Fruit fly (Drosophila melanogaster) whole organism, prepupa: ENCODE results near the gene wrd.

Source experiments
- Blimp-1 ChIP-seq: fragments of 200-800 bp; sonication (Bioruptor generic); optimal IDR thresholded peaks from 3 replicates; lab custom pipeline; 2017; ENCODE audit warnings: missing biosample characterization, missing genetic modification characterization, mild to moderate bottlenecking, moderate library complexity, missing genetic modification reagents
- CG10631 ChIP-seq: fragments of 200-800 bp; sonication (Bioruptor generic); optimal IDR thresholded peaks from 2 replicates; lab custom pipeline; 2016; ENCODE audit warnings: missing biosample characterization, missing genetic modification characterization
- CG10669 ChIP-seq: fragments of 200-800 bp; sonication (Bioruptor generic); optimal IDR thresholded peaks from 3 replicates; lab custom pipeline; 2018; ENCODE audit warnings: missing biosample characterization, mild to moderate bottlenecking, missing genetic modification characterization, moderate library complexity
- CG11294 ChIP-seq: fragments of 200-800 bp; sonication (Bioruptor generic); IDR thresholded peaks from 2 replicates; pipeline ENCODE4 v1.3.6; 2022; ENCODE audit warnings: missing biosample characterization, missing genetic modification characterization
- CG11762 ChIP-seq: fragments of 200-800 bp; sonication (Bioruptor generic); optimal IDR thresholded peaks from 3 replicates; lab custom pipeline; 2016; ENCODE audit warnings: missing biosample characterization, missing genetic modification characterization; ENCODE audit not compliant: insufficient read depth
- CG11902 ChIP-seq: fragments of 200-800 bp; sonication (Bioruptor generic); optimal IDR thresholded peaks from 3 replicates; lab custom pipeline; 2016; ENCODE audit warnings: missing biosample characterization, missing genetic modification characterization
- CG15336 ChIP-seq: fragments of 200-800 bp; sonication (Bioruptor generic); IDR thresholded peaks from 2 replicates; pipeline ENCODE4 v1.3.6; 2022; ENCODE audit warnings: missing biosample characterization, missing genetic modification characterization
- CG16779 ChIP-seq: fragments of 200-800 bp; sonication (Bioruptor generic); optimal IDR thresholded peaks from 3 replicates; lab custom pipeline; 2017; ENCODE audit warnings: missing biosample characterization, mild to moderate bottlenecking, missing genetic modification characterization
- CG3032 ChIP-seq: fragments of 200-800 bp; optimal IDR thresholded peaks from 2 replicates; lab custom pipeline; 2019; ENCODE audit warnings: missing biosample characterization, mild to moderate bottlenecking, missing genetic modification characterization, moderate library complexity
- CG31627 ChIP-seq: fragments of 200-800 bp; sonication (Bioruptor generic); optimal IDR thresholded peaks from 3 replicates; lab custom pipeline; 2016; ENCODE audit warnings: missing biosample characterization, missing genetic modification characterization
- CG34406 ChIP-seq: fragments of 200-800 bp; sonication (Bioruptor generic); optimal IDR thresholded peaks from 3 replicates; lab custom pipeline; 2016; ENCODE audit warnings: missing biosample characterization, missing genetic modification characterization
- CG3919 ChIP-seq: fragments of 200-800 bp; sonication (Bioruptor generic); optimal IDR thresholded peaks from 3 replicates; lab custom pipeline; 2016; ENCODE audit warnings: missing biosample characterization, missing genetic modification characterization
- CG4318 ChIP-seq: fragments of 200-800 bp; sonication (Bioruptor generic); optimal IDR thresholded peaks from 3 replicates; lab custom pipeline; 2017; ENCODE audit warnings: missing biosample characterization, mild to moderate bottlenecking, missing genetic modification characterization
- CG6163 ChIP-seq: fragments of 200-800 bp; sonication (Bioruptor generic); IDR thresholded peaks from 3 replicates; pipeline ENCODE4 v1.3.6; 2022; ENCODE audit warnings: missing biosample characterization, missing genetic modification characterization
- CG6276 ChIP-seq: fragments of 200-800 bp; sonication (Bioruptor generic); optimal IDR thresholded peaks from 2 replicates; lab custom pipeline; 2017; ENCODE audit warnings: missing biosample characterization, mild to moderate bottlenecking, missing genetic modification characterization
- CG6792 ChIP-seq: fragments of 200-800 bp; sonication (Bioruptor generic); optimal IDR thresholded peaks from 3 replicates; lab custom pipeline; 2016; ENCODE audit warnings: missing biosample characterization, missing genetic modification characterization
- CG6854 ChIP-seq: fragments of 200-800 bp; sonication (Bioruptor generic); optimal IDR thresholded peaks from 2 replicates; lab custom pipeline; 2017; ENCODE audit warnings: missing biosample characterization, mild to moderate bottlenecking, missing genetic modification characterization
- CG7368 ChIP-seq: fragments of 200-800 bp; sonication (Bioruptor generic); optimal IDR thresholded peaks from 3 replicates; lab custom pipeline; 2016; ENCODE audit warnings: missing biosample characterization, missing genetic modification characterization
- CG8119 ChIP-seq: fragments of 200-800 bp; sonication (Bioruptor generic); IDR thresholded peaks from 3 replicates; pipeline ENCODE4 v1.3.6; 2022; ENCODE audit warnings: missing biosample characterization, missing genetic modification characterization
- CG8319 ChIP-seq: fragments of 200-800 bp; sonication (Bioruptor generic); optimal IDR thresholded peaks from 3 replicates; lab custom pipeline; 2016; ENCODE audit warnings: missing biosample characterization, missing genetic modification characterization
- CG8632 ChIP-seq: fragments of 200-800 bp; sonication (Bioruptor generic); optimal IDR thresholded peaks from 3 replicates; lab custom pipeline; 2016; ENCODE audit warnings: missing biosample characterization, missing genetic modification characterization
- CG9139 ChIP-seq: fragments of 200-800 bp; sonication (Bioruptor generic); optimal IDR thresholded peaks from 3 replicates; lab custom pipeline; 2017; ENCODE audit warnings: missing biosample characterization, mild to moderate bottlenecking, missing genetic modification characterization
- Eip75B ChIP-seq: fragments of 200-800 bp; sonication (Bioruptor generic); optimal IDR thresholded peaks from 3 replicates; lab custom pipeline; 2016; ENCODE audit warnings: missing biosample characterization, missing genetic modification characterization
- Eip78C ChIP-seq: fragments of 200-800 bp; sonication (Bioruptor generic); peaks from one replicate; lab custom pipeline; 2016; ENCODE audit warnings: missing biosample characterization, missing genetic modification characterization
- Eip93F ChIP-seq: fragments of 200-800 bp; sonication (Bioruptor generic); optimal IDR thresholded peaks from 2 replicates; lab custom pipeline; 2016; ENCODE audit warnings: missing biosample characterization, mild to moderate bottlenecking, missing genetic modification characterization
- Ets21C ChIP-seq: fragments of 200-800 bp; sonication (Bioruptor generic); optimal IDR thresholded peaks from 3 replicates; lab custom pipeline; 2016; ENCODE audit warnings: missing biosample characterization, missing genetic modification characterization
- Ets96B ChIP-seq: fragments of 200-800 bp; optimal IDR thresholded peaks from 2 replicates; lab custom pipeline; 2019; ENCODE audit warnings: missing biosample characterization, mild to moderate bottlenecking, missing genetic modification characterization, moderate library complexity
- Hr39 ChIP-seq: fragments of 200-800 bp; sonication (Bioruptor generic); optimal IDR thresholded peaks from 2 replicates; lab custom pipeline; 2016; ENCODE audit warnings: missing biosample characterization, missing genetic modification characterization
- Hr4 ChIP-seq: fragments of 200-800 bp; sonication (Bioruptor generic); optimal IDR thresholded peaks from 3 replicates; lab custom pipeline; 2016; ENCODE audit warnings: missing biosample characterization, missing genetic modification characterization
- Lpt ChIP-seq: fragments of 200-800 bp; sonication (Bioruptor generic); optimal IDR thresholded peaks from 3 replicates; lab custom pipeline; 2016; ENCODE audit warnings: missing biosample characterization, missing genetic modification characterization
- Met ChIP-seq: fragments of 200-800 bp; sonication (Bioruptor generic); optimal IDR thresholded peaks from 3 replicates; lab custom pipeline; 2016; ENCODE audit warnings: missing biosample characterization, missing genetic modification characterization
- OdsH ChIP-seq: fragments of 200-800 bp; sonication (Bioruptor generic); optimal IDR thresholded peaks from 3 replicates; lab custom pipeline; 2016; ENCODE audit warnings: missing biosample characterization, missing genetic modification characterization
- Smox ChIP-seq: fragments of 200-800 bp; sonication (Bioruptor generic); optimal IDR thresholded peaks from 3 replicates; lab custom pipeline; 2016; ENCODE audit warnings: missing biosample characterization, missing genetic modification characterization
- Sox15 ChIP-seq: fragments of 200-800 bp; sonication (Bioruptor generic); optimal IDR thresholded peaks from 3 replicates; lab custom pipeline; 2016; ENCODE audit warnings: missing biosample characterization, missing genetic modification characterization
- acj6 ChIP-seq: fragments of 200-800 bp; sonication (Bioruptor generic); optimal IDR thresholded peaks from 3 replicates; lab custom pipeline; 2016; ENCODE audit warnings: missing biosample characterization, missing genetic modification characterization
- cyc ChIP-seq: fragments of 200-800 bp; sonication (Bioruptor generic); optimal IDR thresholded peaks from 3 replicates; lab custom pipeline; 2016; ENCODE audit warnings: missing biosample characterization, missing genetic modification characterization
- dac ChIP-seq: fragments of 200-800 bp; sonication (Bioruptor generic); optimal IDR thresholded peaks from 2 replicates; lab custom pipeline; 2017; ENCODE audit warnings: missing biosample characterization, mild to moderate bottlenecking, missing genetic modification characterization
- dsx ChIP-seq: fragments of 200-800 bp; optimal IDR thresholded peaks from 3 replicates; lab custom pipeline; 2019; ENCODE audit warnings: missing biosample characterization, mild to moderate bottlenecking, missing genetic modification characterization, moderate library complexity; ENCODE audit not compliant: poor library complexity, severe bottlenecking
- esn ChIP-seq: fragments of 200-800 bp; sonication (Bioruptor generic); optimal IDR thresholded peaks from 2 replicates; lab custom pipeline; 2016; ENCODE audit warnings: missing biosample characterization, mild to moderate bottlenecking, missing genetic modification characterization, moderate library complexity
- fd59A ChIP-seq: fragments of 200-800 bp; sonication (Bioruptor generic); optimal IDR thresholded peaks from 2 replicates; lab custom pipeline; 2017; ENCODE audit warnings: missing biosample characterization, mild to moderate bottlenecking, missing genetic modification characterization, missing genetic modification reagents
- fkh ChIP-seq: fragments of 200-800 bp; sonication (Bioruptor generic); optimal IDR thresholded peaks from 3 replicates; lab custom pipeline; 2017; ENCODE audit warnings: missing biosample characterization, mild to moderate bottlenecking, missing genetic modification characterization, moderate library complexity
- lz ChIP-seq: fragments of 200-800 bp; sonication (Bioruptor generic); optimal IDR thresholded peaks from 3 replicates; lab custom pipeline; 2016; ENCODE audit warnings: missing biosample characterization, missing genetic modification characterization
- net ChIP-seq: fragments of 200-800 bp; sonication (Bioruptor generic); optimal IDR thresholded peaks from 3 replicates; lab custom pipeline; 2016; ENCODE audit warnings: missing biosample characterization, missing genetic modification characterization
- pdm3 ChIP-seq: fragments of 200-800 bp; sonication (Bioruptor generic); optimal IDR thresholded peaks from 3 replicates; lab custom pipeline; 2016; ENCODE audit warnings: missing biosample characterization, missing genetic modification characterization
- salr ChIP-seq, 2 experiments: fragments of 200-800 bp; sonication (Bioruptor generic); optimal IDR thresholded peaks; 3 replicates each; lab custom pipeline; 2016 to 2018; ENCODE audit warnings: missing biosample characterization in 2 of 2, missing genetic modification characterization in 2 of 2, mild to moderate bottlenecking in 1 of 2
- spab ChIP-seq: fragments of 200-800 bp; sonication (Bioruptor generic); optimal IDR thresholded peaks from 2 replicates; lab custom pipeline; 2017; ENCODE audit warnings: missing biosample characterization, mild to moderate bottlenecking, missing genetic modification characterization, missing genetic modification reagents
- ss ChIP-seq, 2 experiments: fragments of 200-800 bp; sonication (Bioruptor generic); optimal IDR thresholded peaks; 2 replicates in 1 of 2; 3 replicates in 1 of 2; lab custom pipeline; 2017 to 2018; ENCODE audit warnings: mild to moderate bottlenecking in 2 of 2, missing biosample characterization in 2 of 2, missing genetic modification characterization in 2 of 2, moderate library complexity in 1 of 2
- svp ChIP-seq: fragments of 200-800 bp; sonication (Bioruptor generic); peaks from one replicate; lab custom pipeline; 2016; ENCODE audit warnings: missing biosample characterization, missing genetic modification characterization
- topi ChIP-seq: fragments of 200-800 bp; sonication (Bioruptor generic); optimal IDR thresholded peaks from 3 replicates; lab custom pipeline; 2016; ENCODE audit warnings: missing biosample characterization, missing genetic modification characterization
- vri ChIP-seq: fragments of 200-800 bp; sonication (Bioruptor generic); optimal IDR thresholded peaks from 3 replicates; lab custom pipeline; 2016; ENCODE audit warnings: missing biosample characterization, mild to moderate bottlenecking, missing genetic modification characterization

Gene wrd

DNA sequence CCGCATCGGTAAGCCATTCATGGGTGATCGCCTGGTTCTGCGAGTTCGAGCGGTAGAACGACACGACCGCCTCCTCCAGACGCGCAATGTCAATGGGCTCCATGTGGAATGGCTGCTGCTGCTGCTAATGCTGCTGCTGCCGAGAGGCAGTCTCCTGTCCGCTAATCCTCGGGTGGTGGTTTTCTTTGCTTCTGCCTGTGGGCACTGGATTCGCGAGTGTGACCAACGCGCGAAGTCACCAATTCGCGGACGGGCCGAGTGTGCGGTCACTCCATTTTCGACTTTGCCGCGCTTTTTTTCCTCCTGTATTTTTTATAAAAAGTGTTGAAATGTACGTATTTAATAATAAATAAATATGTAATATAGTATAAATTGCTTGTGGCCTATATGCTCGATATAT lies 15.7 kb downstream of the wrd start, which contains the start of gene cdm:
Gene cdm, minus strand, starts transcription at position 236 of the 400 bp plus-strand sequence.
- TF ChIP-seq esn (peak; percentile 8), fkh (no peak), CG6163 (GFP tag; lab: Robert Waterston, UW) (peak; percentile 19; the same call in 1 of the 3 replicates)
- TF ChIP-seq, all 60 proteins: peak for 2

DNA sequence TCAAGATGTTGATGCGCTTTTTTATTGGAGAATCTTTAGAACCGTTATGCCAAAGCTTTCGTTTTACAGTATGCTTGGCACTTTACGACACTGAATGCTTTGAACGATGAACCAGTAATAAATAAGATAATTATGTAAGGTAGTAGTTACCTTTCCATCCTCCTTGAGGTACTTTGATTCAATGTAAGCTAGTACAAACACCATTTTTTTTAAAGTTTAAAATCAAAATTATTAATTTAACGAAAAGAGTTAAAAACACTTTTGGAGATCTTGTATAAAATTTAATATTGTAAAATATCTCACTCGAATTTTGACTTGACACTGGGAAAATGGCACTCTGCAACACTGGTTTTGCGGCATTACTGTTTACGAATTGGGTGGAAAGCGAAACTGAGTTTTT lies 17.8 kb downstream of the wrd start, which contains the start of the genes Arp5 and CG7208:
Gene Arp5, plus strand, starts transcription at position 114 of the 400 bp plus-strand sequence.
Gene CG7208, minus strand, starts transcription at position 331 of the 400 bp plus-strand sequence.
- no peak for TF ChIP-seq CG6163 (GFP tag; lab: Robert Waterston, UW)
- TF ChIP-seq CG10669 (GFP tag; lab: Kevin White, UChicago), result no peak
- TF ChIP-seq CG4318 (GFP tag; lab: Kevin White, UChicago), result peak; percentile 34
- no peak for TF ChIP-seq CG34406
- TF ChIP-seq Ets96B (tag; lab: Kevin White, UChicago), result peak; percentile 30
- peak; percentile 76 for TF ChIP-seq pdm3 (GFP tag; lab: Kevin White, UChicago)
- TF ChIP-seq Lpt (GFP tag; lab: Kevin White, UChicago), result no peak
- TF ChIP-seq Met (GFP tag; lab: Kevin White, UChicago), result no peak
- no peak for TF ChIP-seq Eip75B (GFP tag; lab: Kevin White, UChicago)
- TF ChIP-seq CG11902 (GFP tag; lab: Kevin White, UChicago), result peak; percentile 14
- no peak for TF ChIP-seq CG10631 (GFP tag; lab: Kevin White, UChicago)
- no peak for TF ChIP-seq CG15336 (GFP tag; lab: Robert Waterston, UW)
- TF ChIP-seq salr (GFP tag; optimal IDR thresholded peaks at IDR 0.05; lab: Kevin White, UChicago), result no peak
- TF ChIP-seq topi (GFP tag; lab: Kevin White, UChicago), result peak; percentile 73
- no peak for TF ChIP-seq net (GFP tag; lab: Kevin White, UChicago)
- TF ChIP-seq fkh, result no peak
- TF ChIP-seq CG11294 (GFP tag; lab: Robert Waterston, UW), result no peak
- peak; percentile 71 for TF ChIP-seq CG31627 (GFP tag; lab: Kevin White, UChicago)
- TF ChIP-seq ss (GFP tag; optimal IDR thresholded peaks at IDR 0.05; lab: Kevin White, UChicago), result no peak
- peak; percentile 51 for TF ChIP-seq Blimp-1 (GFP tag; lab: Kevin White, UChicago)
- no peak for TF ChIP-seq Eip93F
- no peak for TF ChIP-seq CG9139 (GFP tag; lab: Kevin White, UChicago)
- no peak for TF ChIP-seq CG6792 (GFP tag; lab: Kevin White, UChicago)
- no peak for TF ChIP-seq dac (GFP tag; lab: Kevin White, UChicago)
- TF ChIP-seq CG3032 (tag; lab: Kevin White, UChicago), result peak; percentile 48
- peak; percentile 51 for TF ChIP-seq CG8319 (GFP tag; lab: Kevin White, UChicago)
- peak; percentile 69 for TF ChIP-seq acj6 (GFP tag; lab: Kevin White, UChicago)
- TF ChIP-seq dsx, result no peak
- TF ChIP-seq Ets21C (GFP tag; lab: Kevin White, UChicago), result peak; percentile 50
- peak; percentile 36 for TF ChIP-seq CG11762 (GFP tag; lab: Kevin White, UChicago)
- no peak for TF ChIP-seq Sox15 (GFP tag; lab: Kevin White, UChicago)
- no peak for TF ChIP-seq Smox
- TF ChIP-seq lz (GFP tag; lab: Kevin White, UChicago), result peak; percentile 62
- no peak for TF ChIP-seq CG16779 (tag; lab: Kevin White, UChicago)
- TF ChIP-seq Hr4 (GFP tag; lab: Kevin White, UChicago), result no peak
- TF ChIP-seq CG8119, result no peak; the same call in 2 of the 3 replicates
- TF ChIP-seq OdsH, result no peak
- no peak for TF ChIP-seq CG7368 (GFP tag; lab: Kevin White, UChicago)
- TF ChIP-seq esn, result peak; percentile 83
- no peak for TF ChIP-seq vri (GFP tag; lab: Kevin White, UChicago)
- no peak for TF ChIP-seq fd59A
- no peak for TF ChIP-seq spab (GFP tag; lab: Kevin White, UChicago)
- peak; percentile 91 for TF ChIP-seq Eip78C (GFP tag; lab: Kevin White, UChicago)
- TF ChIP-seq CG8632 (GFP tag; lab: Kevin White, UChicago), result peak; percentile 39
- no peak for TF ChIP-seq CG6276 (GFP tag; lab: Kevin White, UChicago)
- TF ChIP-seq CG3919, result no peak
- no peak for TF ChIP-seq svp (GFP tag; lab: Kevin White, UChicago)
- no peak for TF ChIP-seq CG6854 (GFP tag; lab: Kevin White, UChicago)
- TF ChIP-seq cyc (GFP tag; lab: Kevin White, UChicago), result peak; percentile 68
- TF ChIP-seq Hr39 (GFP tag; lab: Kevin White, UChicago), result peak; percentile 68
